Fruit fly (Drosophila melanogaster) whole organism: Measurements from ENCODE around the gene br.

ENCODE experiments used
- CG8478 ChIP-seq: fragments of >200 bp; optimal IDR thresholded peaks from 2 replicates; lab custom pipeline; 2018; ENCODE audit warnings: inconsistent platforms
- Dll ChIP-seq: fragments of >200 bp; optimal IDR thresholded peaks from 2 replicates; lab custom pipeline; 2017
- EcR ChIP-seq, 2 experiments: fragments of >200 bp; optimal IDR thresholded peaks; 2 replicates each; lab custom pipeline; 2017; ENCODE audit warnings: missing biosample characterization in 2 of 2, missing genetic modification characterization in 2 of 2, missing genetic modification reagents in 2 of 2
- pan ChIP-seq: fragments of >200 bp; optimal IDR thresholded peaks from 2 replicates; lab custom pipeline; 2017
- psq ChIP-seq: fragments of >200 bp; optimal IDR thresholded peaks from 2 replicates; lab custom pipeline; 2017
- usp ChIP-seq: fragments of >200 bp; optimal IDR thresholded peaks from 2 replicates; lab custom pipeline; 2017; ENCODE audit warnings: missing biosample characterization, missing genetic modification characterization, mixed read lengths

DNA sequence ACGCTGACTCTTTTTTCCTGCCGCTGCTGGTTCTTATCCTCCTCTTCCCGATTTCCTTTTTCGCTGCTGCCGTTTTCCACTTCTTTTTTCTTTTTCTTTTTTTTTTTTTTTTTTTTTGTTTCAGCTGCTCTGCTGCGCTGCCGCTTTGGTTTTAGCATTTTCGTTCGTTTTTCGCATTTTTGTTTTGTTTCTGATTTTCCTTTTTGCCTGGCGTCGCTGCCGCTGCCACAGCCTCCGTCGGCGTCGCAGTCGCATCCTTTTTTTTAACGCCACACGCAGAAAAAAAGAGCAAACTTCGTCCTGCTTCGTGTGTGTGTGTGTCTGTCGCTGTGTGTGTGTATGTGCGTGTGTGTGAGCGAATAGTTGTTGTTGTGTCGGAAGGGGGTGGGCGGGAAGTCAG lies 32.9 kb downstream of the br start:
- TF ChIP-seq Dll = no peak
- no peak for TF ChIP-seq usp
- no peak for TF ChIP-seq pan (lab: Kevin White, UChicago)
- TF ChIP-seq CG8478 (lab: Kevin White, UChicago) = no peak
- TF ChIP-seq EcR (GFP tag; optimal IDR thresholded peaks at IDR 0.05; lab: Kevin White, UChicago) = no peak
- no peak for TF ChIP-seq psq (lab: Kevin White, UChicago)
